Worm (Caenorhabditis elegans) whole organism, young adult: ENCODE data around the gene fbxb-18.

Experiments
- B0261.1 ChIP-seq: sonication (generic microtip); optimal IDR thresholded peaks from 2 replicates; lab custom pipeline; 2016; ENCODE audit warnings: mild to moderate bottlenecking, missing genetic modification characterization, moderate library complexity, missing compliant biosample characterization
- F10E7.11 ChIP-seq: sonication (generic microtip); optimal IDR thresholded peaks from 2 replicates; lab custom pipeline; 2017; ENCODE audit warnings: mild to moderate bottlenecking, missing genetic modification characterization, moderate library complexity, missing compliant biosample characterization
- F33H1.4 ChIP-seq: fragments of 200-800 bp; sonication (Bioruptor generic); IDR thresholded peaks from 2 replicates; pipeline ENCODE4 v1.3.6; 2022; ENCODE audit warnings: missing genetic modification reagents, missing genetic modification characterization, missing compliant biosample characterization
- K12H6.12 ChIP-seq: fragments of 200-800 bp; sonication (Bioruptor generic); optimal IDR thresholded peaks from 2 replicates; lab custom pipeline; 2018; ENCODE audit warnings: mild to moderate bottlenecking, missing genetic modification characterization, missing compliant biosample characterization
- Y56A3A.18 ChIP-seq: fragments of 200-800 bp; sonication (Bioruptor generic); IDR thresholded peaks from 2 replicates; pipeline ENCODE4 v1.3.6; 2022; ENCODE audit warnings: missing genetic modification reagents, missing genetic modification characterization, missing compliant biosample characterization
- Y95B8A.8 ChIP-seq: fragments of 200-800 bp; sonication (Bioruptor generic); IDR thresholded peaks from 2 replicates; pipeline ENCODE4 v1.3.6; 2022; ENCODE audit warnings: missing genetic modification reagents, missing genetic modification characterization, missing compliant biosample characterization
- aptf-2 ChIP-seq: fragments of 200-800 bp; sonication (Bioruptor generic); conservative IDR thresholded peaks from 2 replicates; pipeline ENCODE4 v1.3.6; 2022; ENCODE audit warnings: missing genetic modification reagents, missing genetic modification characterization, missing compliant biosample characterization
- aptf-3 ChIP-seq: fragments of 200-800 bp; sonication (Bioruptor generic); IDR thresholded peaks from 2 replicates; pipeline ENCODE4 v1.3.6; 2022; ENCODE audit warnings: missing genetic modification characterization, missing compliant biosample characterization
- attf-6 ChIP-seq: fragments of 200-800 bp; sonication (Bioruptor generic); IDR thresholded peaks from 2 replicates; pipeline ENCODE4 v1.3.6; 2022; ENCODE audit warnings: missing genetic modification reagents, missing genetic modification characterization, missing compliant biosample characterization
- ceh-100 ChIP-seq: fragments of 200-800 bp; sonication (Bioruptor generic); IDR thresholded peaks from 2 replicates; pipeline ENCODE4 v1.3.6; 2022; ENCODE audit warnings: missing genetic modification reagents, missing genetic modification characterization, missing compliant biosample characterization
- ceh-79 ChIP-seq: sonication (generic microtip); optimal IDR thresholded peaks from 2 replicates; lab custom pipeline; 2017; ENCODE audit warnings: mild to moderate bottlenecking, missing genetic modification characterization, missing compliant biosample characterization
- dpff-1 ChIP-seq: sonication (generic microtip); optimal IDR thresholded peaks from 2 replicates; lab custom pipeline; 2017; ENCODE audit warnings: mild to moderate bottlenecking, missing genetic modification characterization, missing compliant biosample characterization
- efl-1 ChIP-seq: fragments of 150-350 bp; optimal IDR thresholded peaks from 2 replicates; lab custom pipeline; 2014; ENCODE audit warnings: missing biosample characterization, missing genetic modification reagents, missing genetic modification characterization
- egl-18 ChIP-seq: fragments of 200-800 bp; sonication (Bioruptor generic); IDR thresholded peaks from 2 replicates; pipeline ENCODE4 v1.3.6; 2022; ENCODE audit warnings: missing genetic modification reagents, missing genetic modification characterization, missing compliant biosample characterization
- fkh-3 ChIP-seq: sonication (generic microtip); optimal IDR thresholded peaks from 2 replicates; lab custom pipeline; 2016; ENCODE audit warnings: mild to moderate bottlenecking, missing genetic modification characterization, missing compliant biosample characterization
- let-526 ChIP-seq: fragments of 200-800 bp; sonication (Bioruptor generic); IDR thresholded peaks from 2 replicates; pipeline ENCODE4 v1.3.6; 2022; ENCODE audit warnings: missing genetic modification reagents, missing genetic modification characterization, missing compliant biosample characterization
- let-607 ChIP-seq, 2 experiments: fragments of 200-800 bp in 1 of 2; sonication (Bioruptor generic) in 1 of 2; sonication (generic microtip) in 1 of 2; optimal IDR thresholded peaks; 2 replicates each; lab custom pipeline; 2016 to 2018; ENCODE audit warnings: mild to moderate bottlenecking in 2 of 2, missing compliant biosample characterization in 2 of 2, missing genetic modification characterization in 2 of 2, moderate library complexity in 2 of 2, missing genotype in 1 of 2
- lin-26 ChIP-seq: fragments of 200-800 bp; sonication (Bioruptor generic); IDR thresholded peaks from 2 replicates; pipeline ENCODE4 v1.3.6; 2022; ENCODE audit warnings: missing genetic modification reagents, missing genetic modification characterization, missing compliant biosample characterization
- lin-35 ChIP-seq, 3 experiments: fragments of 150-350 bp in 2 of 3; sonication (generic microtip) in 1 of 3; optimal IDR thresholded peaks; 2 replicates each; lab custom pipeline; 2014 to 2018; ENCODE audit warnings: missing biosample characterization in 3 of 3, missing genetic modification characterization in 3 of 3, missing genetic modification reagents in 3 of 3
- madf-8 ChIP-seq: fragments of 200-800 bp; sonication (Bioruptor generic); conservative IDR thresholded peaks from 2 replicates; pipeline ENCODE4 v1.3.6; 2022; ENCODE audit warnings: missing genetic modification reagents, missing genetic modification characterization, missing compliant biosample characterization
- nfya-2 ChIP-seq: fragments of 200-800 bp; sonication (Bioruptor generic); IDR thresholded peaks from 2 replicates; pipeline ENCODE4 v1.3.6; 2022; ENCODE audit warnings: missing genetic modification reagents, missing genetic modification characterization, missing compliant biosample characterization
- nhr-179 ChIP-seq: sonication (generic microtip); optimal IDR thresholded peaks from 2 replicates; lab custom pipeline; 2016; ENCODE audit warnings: mild to moderate bottlenecking, missing genetic modification characterization, missing compliant biosample characterization
- nhr-27 ChIP-seq: fragments of 200-800 bp; sonication (Bioruptor generic); optimal IDR thresholded peaks from 2 replicates; lab custom pipeline; 2018; ENCODE audit warnings: mild to moderate bottlenecking, missing genetic modification characterization, moderate library complexity, missing compliant biosample characterization
- nhr-80 ChIP-seq: sonication (generic microtip); optimal IDR thresholded peaks from 2 replicates; lab custom pipeline; 2016; ENCODE audit warnings: missing genetic modification characterization, missing compliant biosample characterization
- nhr-90 ChIP-seq: sonication (generic microtip); optimal IDR thresholded peaks from 2 replicates; lab custom pipeline; 2016; ENCODE audit warnings: missing genotype, mild to moderate bottlenecking, missing genetic modification characterization, missing compliant biosample characterization
- pbrm-1 ChIP-seq: fragments of 200-800 bp; sonication (Bioruptor generic); IDR thresholded peaks from 2 replicates; pipeline ENCODE4 v1.3.6; 2022; ENCODE audit warnings: missing genetic modification reagents, missing genetic modification characterization, missing compliant biosample characterization
- rpc-1 ChIP-seq, 2 experiments: fragments of 150-350 bp in 1 of 2; sonication (generic microtip) in 1 of 2; optimal IDR thresholded peaks; 2 replicates each; lab custom pipeline; 2014 to 2018; ENCODE audit warnings: missing biosample characterization in 1 of 2, missing genetic modification characterization in 1 of 2, missing genetic modification reagents in 1 of 2, missing genotype in 1 of 2
- sea-2 ChIP-seq: fragments of 200-800 bp; sonication (Bioruptor generic); IDR thresholded peaks from 2 replicates; pipeline ENCODE4 v1.3.6; 2022; ENCODE audit warnings: missing genetic modification characterization, missing compliant biosample characterization
- snpc-3.4 ChIP-seq: sonication (generic microtip); optimal IDR thresholded peaks from 2 replicates; lab custom pipeline; 2017; ENCODE audit warnings: missing genetic modification characterization, mild to moderate bottlenecking, missing compliant biosample characterization, antibody characterized with exemption, moderate library complexity, missing genotype, missing genetic modification reagents
- tbp1 ChIP-seq: fragments of 200-800 bp; sonication (Bioruptor generic); optimal IDR thresholded peaks from 2 replicates; lab custom pipeline; 2018; ENCODE audit warnings: mild to moderate bottlenecking, missing genetic modification characterization, missing compliant biosample characterization
- zim-3 ChIP-seq: sonication (generic microtip); optimal IDR thresholded peaks from 2 replicates; lab custom pipeline; 2017; ENCODE audit warnings: mild to moderate bottlenecking, missing genetic modification characterization, moderate library complexity, missing compliant biosample characterization
- ztf-6 ChIP-seq: fragments of 200-800 bp; sonication (Bioruptor generic); IDR thresholded peaks from 2 replicates; pipeline ENCODE4 v1.3.6; 2022; ENCODE audit warnings: missing genetic modification reagents, missing genetic modification characterization, missing compliant biosample characterization

fbxb-18 gene

DNA sequence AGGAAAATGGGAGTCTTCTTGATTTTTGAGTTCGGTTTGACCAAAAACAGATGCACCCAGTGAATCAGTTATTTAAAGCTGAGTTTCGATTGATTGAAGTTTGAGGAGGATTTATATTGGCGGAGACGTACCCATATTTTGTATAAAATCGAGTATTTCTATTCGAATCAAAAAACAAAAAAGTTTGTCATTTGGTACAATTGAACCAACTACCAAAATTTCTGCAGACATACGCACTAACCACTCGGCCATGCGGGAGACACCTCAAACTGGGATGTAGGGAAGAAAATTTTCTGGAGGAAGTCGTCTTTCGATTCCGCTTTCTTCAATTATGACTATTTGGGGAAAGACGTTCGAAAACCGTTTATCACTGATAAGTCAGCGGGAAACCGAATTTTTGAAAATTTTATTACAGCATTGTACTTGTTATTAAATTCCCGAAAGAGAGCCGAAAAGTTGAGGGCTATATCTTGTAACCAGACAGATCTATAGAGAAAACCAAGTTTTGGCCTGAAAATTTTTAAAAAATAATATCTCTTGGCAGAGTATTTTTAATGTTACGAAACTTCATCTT, 11.9 kb upstream of the fbxb-18 start:
- TF ChIP-seq tbp1 (GFP tag; lab: Kevin White, UChicago) (peak; percentile 76), B0261.1 (tag; lab: Kevin White, UChicago) (peak; percentile 59), rpc-1 (optimal IDR thresholded peaks at IDR 0.05; lab: Kevin White, UChicago) (peak; percentile 32), rpc-1 (tag; optimal IDR thresholded peaks at IDR 0.05; lab: Kevin White, UChicago) (peak; percentile 66), lin-26 (peak; percentile 61; the same call in 1 of the 2 replicates)

DNA sequence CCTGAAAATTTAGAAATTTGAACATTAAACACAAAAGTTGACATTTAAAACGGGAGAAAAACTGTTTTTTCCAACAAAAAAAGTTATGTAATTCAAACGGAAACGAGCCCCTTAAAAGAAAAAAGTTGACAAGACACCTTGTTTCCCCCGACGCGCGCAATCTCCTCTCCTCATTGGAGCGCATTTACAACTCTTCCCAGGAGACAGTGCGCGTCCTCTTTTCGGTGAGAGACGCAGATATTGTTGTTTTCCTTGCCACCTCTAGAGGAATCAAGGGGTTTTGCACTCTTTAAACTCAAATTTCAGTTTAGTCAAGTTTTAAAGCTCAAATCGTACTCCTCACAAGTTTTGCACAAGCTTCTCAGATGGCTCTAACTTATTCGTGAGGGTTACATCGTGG, 7.1 kb upstream of the fbxb-18 start, which contains the start of gene F58E1.13:
Gene F58E1.13, minus strand, starts transcription at position 12 of the 400 bp plus-strand sequence.
- TF ChIP-seq nhr-80 (tag; lab: Kevin White, UChicago) (no peak), lin-35 (GFP tag; optimal IDR thresholded peaks at IDR 0.05; lab: Kevin White, UChicago) (no peak), B0261.1 (tag; lab: Kevin White, UChicago) (no peak), nfya-2 (GFP tag; lab: Robert Waterston, UW) (no peak), nhr-179 (tag; lab: Kevin White, UChicago) (no peak), fkh-3 (tag; lab: Kevin White, UChicago) (no peak), nhr-90 (no peak), ceh-100 (GFP tag; lab: Robert Waterston, UW) (no peak), ceh-79 (no peak), aptf-3 (GFP tag; lab: Robert Waterston, UW) (no peak), ztf-6 (no peak), aptf-2 (GFP tag; lab: Robert Waterston, UW) (peak; percentile 90), let-526 (GFP tag; lab: Robert Waterston, UW) (no peak), efl-1 (GFP tag; lab: Kevin White, UChicago) (peak; percentile 5), tbp1 (GFP tag; lab: Kevin White, UChicago) (no peak), nhr-27 (tag; lab: Kevin White, UChicago) (no peak), Y56A3A.18 (GFP tag; lab: Robert Waterston, UW) (no peak), lin-26 (no peak)

DNA sequence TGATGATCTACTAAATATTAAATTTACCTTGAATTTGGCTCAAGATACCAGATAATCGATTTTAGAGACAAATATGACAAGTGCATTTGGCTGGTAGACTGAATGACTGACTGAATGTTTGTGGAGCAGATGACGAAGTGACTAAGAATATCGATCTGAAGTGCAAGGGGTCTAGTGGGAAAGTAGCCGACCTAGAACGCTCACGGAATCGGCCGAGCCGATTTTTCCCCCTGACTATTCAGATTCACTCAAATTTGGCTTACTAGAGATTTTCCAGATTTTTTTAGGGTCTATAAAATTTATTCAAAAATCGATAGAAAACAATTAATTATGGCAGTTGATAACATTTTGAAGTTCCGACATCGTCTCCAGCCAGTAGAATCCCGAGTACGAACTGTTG, 5.8 kb upstream of the fbxb-18 start, which contains the start of gene fbxc-26:
Gene fbxc-26, minus strand, starts transcription at position 101 of the 400 bp plus-strand sequence.
- TF ChIP-seq sea-2 (GFP tag; lab: Robert Waterston, UW) (no peak), let-607 (tag; optimal IDR thresholded peaks at IDR 0.05; lab: Kevin White, UChicago) (no peak), Y95B8A.8 (GFP tag; lab: Robert Waterston, UW) (no peak), snpc-3.4 (no peak), dpff-1 (tag; lab: Kevin White, UChicago) (no peak), pbrm-1 (no peak), madf-8 (no peak), F33H1.4 (GFP tag; lab: Robert Waterston, UW) (no peak), K12H6.12 (no peak), egl-18 (GFP tag; lab: Robert Waterston, UW) (no peak), F10E7.11 (tag; lab: Kevin White, UChicago) (no peak)

DNA sequence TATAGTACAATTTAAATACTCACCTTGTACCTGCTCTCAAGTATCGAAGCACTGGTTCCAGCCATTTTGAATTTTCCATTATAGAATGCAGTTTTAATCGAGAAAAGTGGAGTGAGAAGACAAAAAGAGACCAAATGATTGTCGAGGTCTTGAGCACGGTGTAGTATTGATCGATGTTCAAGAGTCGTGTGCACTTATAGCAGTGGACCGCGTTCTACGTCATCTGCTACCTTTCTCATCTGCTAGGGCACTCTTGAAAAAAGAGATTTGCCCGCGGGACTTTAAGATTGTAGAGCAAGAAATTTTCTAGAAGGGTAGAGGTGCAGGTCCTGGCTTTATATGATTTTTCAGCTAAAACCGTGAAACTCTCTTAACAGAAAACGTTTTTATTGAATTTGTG, 4.1 kb upstream of the fbxb-18 start, which contains the start of gene fbxc-21:
Gene fbxc-21, minus strand, starts transcription at position 101 of the 400 bp plus-strand sequence.
- TF ChIP-seq zim-3 (no peak), ceh-79 (no peak), attf-6 (GFP tag; lab: Robert Waterston, UW) (no peak), F33H1.4 (GFP tag; lab: Robert Waterston, UW) (no peak)
